Worm (Caenorhabditis elegans): ENCODE measurements around the gene syx-16.

ce11 chrIII:5222777-5223176 is 13.9 kb upstream of the syx-16 start:
- no peak for TF ChIP-seq ama-1 (optimal IDR thresholded peaks at IDR 0.05)
- TF ChIP-seq ets-7 (tag; optimal IDR thresholded peaks at IDR 0.05) = no peak

All from whole organism, early embryonic.